Fruit fly (Drosophila melanogaster): ENCODE measurements around the gene IFT54.

- TF ChIP-seq Myc (optimal IDR thresholded peaks at IDR 0.05), result no peak
- TF ChIP-seq psq (optimal IDR thresholded peaks at IDR 0.05), result no peak
- TF ChIP-seq insv (optimal IDR thresholded peaks at IDR 0.05), result no peak
Measured at dm6 chr3R:14284422-14284760, 17.8 kb upstream of the IFT54 start.
